Worm (Caenorhabditis elegans): ENCODE results near the gene F53E2.2.

The F53E2.2 gene

ce11 chrV:1474486-1475125 is at the start of gene F53E2.2, which contains the start of gene unc-60:
TSS of gene F53E2.2 (plus strand) at chrV:1475086.
TSS of gene unc-60 (plus strand) at chrV:1475086.
- TF ChIP-seq efl-3 (GFP tag; optimal IDR thresholded peaks at IDR 0.05) (no peak), skn-1 (tag; optimal IDR thresholded peaks at IDR 0.05) (peak; percentile 77), egl-13 (tag; optimal IDR thresholded peaks at IDR 0.05) (no peak), mef-2 (tag; optimal IDR thresholded peaks at IDR 0.05) (no peak), snu-23 (GFP tag; optimal IDR thresholded peaks at IDR 0.05) (peak; percentile 80), nhr-77 (tag; optimal IDR thresholded peaks at IDR 0.05) (peak; percentile 59), nhr-47 (tag; optimal IDR thresholded peaks at IDR 0.05) (peak; percentile 72), egl-27 (tag; optimal IDR thresholded peaks at IDR 0.05) (peak; percentile 34 to 46), swsn-7 (tag; optimal IDR thresholded peaks at IDR 0.05) (peak; percentile 60), nhr-76 (tag; optimal IDR thresholded peaks at IDR 0.05) (no peak), rnt-1 (tag; optimal IDR thresholded peaks at IDR 0.05) (peak; percentile 49), lin-35 (GFP tag; optimal IDR thresholded peaks at IDR 0.05) (peak; percentile 45 to 69), mdl-1 (tag; optimal IDR thresholded peaks at IDR 0.05) (peak in 1 of 2 experiments; percentile 47), lin-14 (GFP tag; optimal IDR thresholded peaks at IDR 0.05) (peak; percentile 98), unc-86 (tag; optimal IDR thresholded peaks at IDR 0.05) (peak; percentile 65), C04F5.9 (tag; optimal IDR thresholded peaks at IDR 0.05) (no peak), blmp-1 (tag; optimal IDR thresholded peaks at IDR 0.05) (peak; percentile 49), mep-1 (tag; optimal IDR thresholded peaks at IDR 0.05) (peak; percentile 59), ces-1 (GFP tag; optimal IDR thresholded peaks at IDR 0.05) (no peak), ceh-82 (tag; optimal IDR thresholded peaks at IDR 0.05) (peak in 2 of 3 experiments; percentile 69 to 78), efl-1 (optimal IDR thresholded peaks at IDR 0.05) (peak; percentile 49 to 57), efl-1 (GFP tag; optimal IDR thresholded peaks at IDR 0.05 in 1 of 2) (peak; percentile 40 to 93), xbp-1 (tag; optimal IDR thresholded peaks at IDR 0.05) (peak; percentile 44), ztf-4 (tag; optimal IDR thresholded peaks at IDR 0.05) (peak; percentile 72), isw-1 (GFP tag; IDR thresholded peaks at IDR 0.05) (peak; percentile 30; the same call in 1 of the 2 replicates), dsc-1 (tag; optimal IDR thresholded peaks at IDR 0.05) (peak; percentile 46), nhr-90 (tag; optimal IDR thresholded peaks at IDR 0.05; ENCODE audit: poor library complexity) (peak; percentile 25), elt-2 (tag; optimal IDR thresholded peaks at IDR 0.05) (peak; percentile 5), fkh-8 (tag; optimal IDR thresholded peaks at IDR 0.05) (peak; percentile 45), lin-15B (tag; optimal IDR thresholded peaks at IDR 0.05) (no peak), ztf-11 (tag; optimal IDR thresholded peaks at IDR 0.05) (peak in 1 of 2 experiments; percentile 54), irx-1 (tag; optimal IDR thresholded peaks at IDR 0.05) (peak; percentile 29), nhr-20 (tag; optimal IDR thresholded peaks at IDR 0.05) (peak; percentile 40), dpl-1 (GFP tag; optimal IDR thresholded peaks at IDR 0.05) (peak; percentile 2 to 35 (median 19)), lsy-2 (tag; optimal IDR thresholded peaks at IDR 0.05) (peak; percentile 15 to 56), nhr-85 (tag) (peak; percentile 74), ceh-8 (GFP tag; optimal IDR thresholded peaks at IDR 0.05) (no peak), C16A3.4 (tag; optimal IDR thresholded peaks at IDR 0.05) (peak; percentile 35), nhr-28 (tag; optimal IDR thresholded peaks at IDR 0.05) (no peak), lin-13 (GFP tag; optimal IDR thresholded peaks at IDR 0.05) (peak; percentile 34), nhr-71 (tag; optimal IDR thresholded peaks at IDR 0.05) (peak; percentile 82), jun-1 (tag; optimal IDR thresholded peaks at IDR 0.05) (peak; percentile 68), nhr-12 (tag; optimal IDR thresholded peaks at IDR 0.05) (no peak), tbx-2 (tag; optimal IDR thresholded peaks at IDR 0.05) (peak; percentile 68)

Data from whole organism, L1 larva.